Fruit fly (Drosophila melanogaster) whole organism, prepupa: ENCODE data around the gene RpL24-like.
A peak's percentile ranks its signal among the peaks of the same experiment; 100 is the strongest.

ENCODE experiments used
- Blimp-1 ChIP-seq: fragments of 200-800 bp; sonication (Bioruptor generic); optimal IDR thresholded peaks from 3 replicates; lab custom pipeline; 2017; ENCODE audit warnings: missing biosample characterization, missing genetic modification characterization, mild to moderate bottlenecking, moderate library complexity, missing genetic modification reagents
- CG10631 ChIP-seq: fragments of 200-800 bp; sonication (Bioruptor generic); optimal IDR thresholded peaks from 2 replicates; lab custom pipeline; 2016; ENCODE audit warnings: missing biosample characterization, missing genetic modification characterization
- CG10669 ChIP-seq: fragments of 200-800 bp; sonication (Bioruptor generic); optimal IDR thresholded peaks from 3 replicates; lab custom pipeline; 2018; ENCODE audit warnings: missing biosample characterization, mild to moderate bottlenecking, missing genetic modification characterization, moderate library complexity
- CG11294 ChIP-seq: fragments of 200-800 bp; sonication (Bioruptor generic); IDR thresholded peaks from 2 replicates; pipeline ENCODE4 v1.3.6; 2022; ENCODE audit warnings: missing biosample characterization, missing genetic modification characterization
- CG11762 ChIP-seq: fragments of 200-800 bp; sonication (Bioruptor generic); optimal IDR thresholded peaks from 3 replicates; lab custom pipeline; 2016; ENCODE audit warnings: missing biosample characterization, missing genetic modification characterization; ENCODE audit not compliant: insufficient read depth
- CG11902 ChIP-seq: fragments of 200-800 bp; sonication (Bioruptor generic); optimal IDR thresholded peaks from 3 replicates; lab custom pipeline; 2016; ENCODE audit warnings: missing biosample characterization, missing genetic modification characterization
- CG15336 ChIP-seq: fragments of 200-800 bp; sonication (Bioruptor generic); IDR thresholded peaks from 2 replicates; pipeline ENCODE4 v1.3.6; 2022; ENCODE audit warnings: missing biosample characterization, missing genetic modification characterization
- CG3032 ChIP-seq: fragments of 200-800 bp; optimal IDR thresholded peaks from 2 replicates; lab custom pipeline; 2019; ENCODE audit warnings: missing biosample characterization, mild to moderate bottlenecking, missing genetic modification characterization, moderate library complexity
- CG31627 ChIP-seq: fragments of 200-800 bp; sonication (Bioruptor generic); optimal IDR thresholded peaks from 3 replicates; lab custom pipeline; 2016; ENCODE audit warnings: missing biosample characterization, missing genetic modification characterization
- CG32006 ChIP-seq: fragments of 200-800 bp; sonication (Bioruptor generic); optimal IDR thresholded peaks from 3 replicates; lab custom pipeline; 2017; ENCODE audit warnings: missing biosample characterization, mild to moderate bottlenecking, missing genetic modification characterization
- CG34406 ChIP-seq: fragments of 200-800 bp; sonication (Bioruptor generic); optimal IDR thresholded peaks from 3 replicates; lab custom pipeline; 2016; ENCODE audit warnings: missing biosample characterization, missing genetic modification characterization
- CG3919 ChIP-seq: fragments of 200-800 bp; sonication (Bioruptor generic); optimal IDR thresholded peaks from 3 replicates; lab custom pipeline; 2016; ENCODE audit warnings: missing biosample characterization, missing genetic modification characterization
- CG4318 ChIP-seq: fragments of 200-800 bp; sonication (Bioruptor generic); optimal IDR thresholded peaks from 3 replicates; lab custom pipeline; 2017; ENCODE audit warnings: missing biosample characterization, mild to moderate bottlenecking, missing genetic modification characterization
- CG6163 ChIP-seq: fragments of 200-800 bp; sonication (Bioruptor generic); IDR thresholded peaks from 3 replicates; pipeline ENCODE4 v1.3.6; 2022; ENCODE audit warnings: missing biosample characterization, missing genetic modification characterization
- CG6276 ChIP-seq: fragments of 200-800 bp; sonication (Bioruptor generic); optimal IDR thresholded peaks from 2 replicates; lab custom pipeline; 2017; ENCODE audit warnings: missing biosample characterization, mild to moderate bottlenecking, missing genetic modification characterization
- CG6808 ChIP-seq: fragments of 200-800 bp; sonication (Bioruptor generic); optimal IDR thresholded peaks from 3 replicates; lab custom pipeline; 2017; ENCODE audit warnings: missing biosample characterization, missing genetic modification characterization, mild to moderate bottlenecking, moderate library complexity, missing genetic modification reagents
- CG8119 ChIP-seq: fragments of 200-800 bp; sonication (Bioruptor generic); IDR thresholded peaks from 3 replicates; pipeline ENCODE4 v1.3.6; 2022; ENCODE audit warnings: missing biosample characterization, missing genetic modification characterization
- CG8632 ChIP-seq: fragments of 200-800 bp; sonication (Bioruptor generic); optimal IDR thresholded peaks from 3 replicates; lab custom pipeline; 2016; ENCODE audit warnings: missing biosample characterization, missing genetic modification characterization
- CG9139 ChIP-seq: fragments of 200-800 bp; sonication (Bioruptor generic); optimal IDR thresholded peaks from 3 replicates; lab custom pipeline; 2017; ENCODE audit warnings: missing biosample characterization, mild to moderate bottlenecking, missing genetic modification characterization
- Ets21C ChIP-seq: fragments of 200-800 bp; sonication (Bioruptor generic); optimal IDR thresholded peaks from 3 replicates; lab custom pipeline; 2016; ENCODE audit warnings: missing biosample characterization, missing genetic modification characterization
- Ets96B ChIP-seq: fragments of 200-800 bp; optimal IDR thresholded peaks from 2 replicates; lab custom pipeline; 2019; ENCODE audit warnings: missing biosample characterization, mild to moderate bottlenecking, missing genetic modification characterization, moderate library complexity
- Gug ChIP-seq: fragments of 200-800 bp; sonication (Bioruptor generic); IDR thresholded peaks from 2 replicates; pipeline ENCODE4 v1.3.6; 2022; ENCODE audit warnings: missing biosample characterization, missing genetic modification characterization
- Hr39 ChIP-seq: fragments of 200-800 bp; sonication (Bioruptor generic); optimal IDR thresholded peaks from 2 replicates; lab custom pipeline; 2016; ENCODE audit warnings: missing biosample characterization, missing genetic modification characterization
- Hr4 ChIP-seq: fragments of 200-800 bp; sonication (Bioruptor generic); optimal IDR thresholded peaks from 3 replicates; lab custom pipeline; 2016; ENCODE audit warnings: missing biosample characterization, missing genetic modification characterization
- Met ChIP-seq: fragments of 200-800 bp; sonication (Bioruptor generic); optimal IDR thresholded peaks from 3 replicates; lab custom pipeline; 2016; ENCODE audit warnings: missing biosample characterization, missing genetic modification characterization
- OdsH ChIP-seq: fragments of 200-800 bp; sonication (Bioruptor generic); optimal IDR thresholded peaks from 3 replicates; lab custom pipeline; 2016; ENCODE audit warnings: missing biosample characterization, missing genetic modification characterization
- Smox ChIP-seq: fragments of 200-800 bp; sonication (Bioruptor generic); optimal IDR thresholded peaks from 3 replicates; lab custom pipeline; 2016; ENCODE audit warnings: missing biosample characterization, missing genetic modification characterization
- Sox102F ChIP-seq: fragments of 200-800 bp; sonication (Bioruptor generic); optimal IDR thresholded peaks from 2 replicates; lab custom pipeline; 2016; ENCODE audit warnings: missing biosample characterization, mild to moderate bottlenecking, missing genetic modification characterization
- Sox14 ChIP-seq: fragments of 200-800 bp; sonication (Bioruptor generic); optimal IDR thresholded peaks from 3 replicates; lab custom pipeline; 2016; ENCODE audit warnings: missing biosample characterization, missing genetic modification characterization
- achi ChIP-seq: fragments of 200-800 bp; sonication (Bioruptor generic); optimal IDR thresholded peaks from 3 replicates; lab custom pipeline; 2016; ENCODE audit warnings: missing biosample characterization, missing genetic modification characterization
- acj6 ChIP-seq: fragments of 200-800 bp; sonication (Bioruptor generic); optimal IDR thresholded peaks from 3 replicates; lab custom pipeline; 2016; ENCODE audit warnings: missing biosample characterization, missing genetic modification characterization
- dsx ChIP-seq: fragments of 200-800 bp; optimal IDR thresholded peaks from 3 replicates; lab custom pipeline; 2019; ENCODE audit warnings: missing biosample characterization, mild to moderate bottlenecking, missing genetic modification characterization, moderate library complexity; ENCODE audit not compliant: poor library complexity, severe bottlenecking
- eg ChIP-seq: fragments of 200-800 bp; sonication (Bioruptor generic); IDR thresholded peaks from 3 replicates; pipeline ENCODE4 v1.3.6; 2022; ENCODE audit warnings: missing biosample characterization, missing genetic modification characterization
- esn ChIP-seq: fragments of 200-800 bp; sonication (Bioruptor generic); optimal IDR thresholded peaks from 2 replicates; lab custom pipeline; 2016; ENCODE audit warnings: missing biosample characterization, mild to moderate bottlenecking, missing genetic modification characterization, moderate library complexity
- fd59A ChIP-seq: fragments of 200-800 bp; sonication (Bioruptor generic); optimal IDR thresholded peaks from 2 replicates; lab custom pipeline; 2017; ENCODE audit warnings: missing biosample characterization, mild to moderate bottlenecking, missing genetic modification characterization, missing genetic modification reagents
- fd85E ChIP-seq: fragments of 200-800 bp; sonication (Bioruptor generic); optimal IDR thresholded peaks from 3 replicates; lab custom pipeline; 2016; ENCODE audit warnings: missing biosample characterization, missing genetic modification characterization
- fkh ChIP-seq: fragments of 200-800 bp; sonication (Bioruptor generic); optimal IDR thresholded peaks from 3 replicates; lab custom pipeline; 2017; ENCODE audit warnings: missing biosample characterization, mild to moderate bottlenecking, missing genetic modification characterization, moderate library complexity
- lz ChIP-seq: fragments of 200-800 bp; sonication (Bioruptor generic); optimal IDR thresholded peaks from 3 replicates; lab custom pipeline; 2016; ENCODE audit warnings: missing biosample characterization, missing genetic modification characterization
- net ChIP-seq: fragments of 200-800 bp; sonication (Bioruptor generic); optimal IDR thresholded peaks from 3 replicates; lab custom pipeline; 2016; ENCODE audit warnings: missing biosample characterization, missing genetic modification characterization
- spab ChIP-seq: fragments of 200-800 bp; sonication (Bioruptor generic); optimal IDR thresholded peaks from 2 replicates; lab custom pipeline; 2017; ENCODE audit warnings: missing biosample characterization, mild to moderate bottlenecking, missing genetic modification characterization, missing genetic modification reagents
- ss ChIP-seq, 2 experiments: fragments of 200-800 bp; sonication (Bioruptor generic); optimal IDR thresholded peaks; 2 replicates in 1 of 2; 3 replicates in 1 of 2; lab custom pipeline; 2017 to 2018; ENCODE audit warnings: mild to moderate bottlenecking in 2 of 2, missing biosample characterization in 2 of 2, missing genetic modification characterization in 2 of 2, moderate library complexity in 1 of 2
- vri ChIP-seq: fragments of 200-800 bp; sonication (Bioruptor generic); optimal IDR thresholded peaks from 3 replicates; lab custom pipeline; 2016; ENCODE audit warnings: missing biosample characterization, mild to moderate bottlenecking, missing genetic modification characterization

The RpL24-like gene

DNA sequence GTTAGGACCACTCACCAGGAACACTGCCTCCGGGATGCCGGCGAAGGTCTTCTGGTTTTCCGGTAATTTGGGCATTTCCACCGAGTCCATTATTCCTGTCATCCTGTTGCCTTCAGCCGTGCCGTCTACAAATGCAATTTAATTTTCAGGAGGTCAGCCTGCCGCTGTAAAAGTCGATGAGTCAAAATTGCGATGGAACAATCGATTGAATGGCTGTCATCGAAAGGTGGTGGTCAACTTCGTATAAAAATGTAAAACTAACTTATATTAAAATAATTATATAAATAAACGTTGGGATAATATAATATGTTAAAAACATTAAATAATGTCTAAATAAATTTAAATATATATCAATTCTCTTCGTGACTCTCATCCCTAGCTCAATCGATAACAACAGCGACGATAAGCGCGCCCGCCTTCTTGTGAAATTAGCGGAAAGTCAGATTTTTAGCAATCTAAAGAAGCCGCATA lies 21.7 kb downstream of the RpL24-like start, which contains the start of the genes mgr and Irbp (continued):
- TF ChIP-seq CG8632 (peak; percentile 84), CG9139 (peak; percentile 68), CG3032 (tag; lab: Kevin White, UChicago) (peak; percentile 90), Gug (GFP tag; lab: Robert Waterston, UW) (peak; percentile 91), CG6276 (GFP tag; lab: Kevin White, UChicago) (no peak), esn (peak; percentile 83), fd85E (GFP tag; lab: Kevin White, UChicago) (no peak), Blimp-1 (GFP tag; lab: Kevin White, UChicago) (peak; percentile 62), CG11762 (GFP tag; lab: Kevin White, UChicago) (peak; percentile 76), ss (GFP tag; optimal IDR thresholded peaks at IDR 0.05; lab: Kevin White, UChicago) (peak in 1 of 2 experiments; percentile 81), fd59A (peak; percentile 54), fkh (GFP tag; lab: Kevin White, UChicago) (no peak), CG6163 (GFP tag; lab: Robert Waterston, UW) (peak; percentile 89), CG10669 (GFP tag; lab: Kevin White, UChicago) (peak; percentile 84), CG3919 (GFP tag; lab: Kevin White, UChicago) (peak; percentile 85), Smox (GFP tag; lab: Kevin White, UChicago) (no peak), achi (GFP tag; lab: Kevin White, UChicago) (peak; percentile 90), vri (no peak), Sox14 (GFP tag; lab: Kevin White, UChicago) (peak; percentile 63), OdsH (peak; percentile 85), CG15336 (GFP tag; lab: Robert Waterston, UW) (no peak; the same call in none of the 2 replicates), dsx (GFP tag; lab: Kevin White, UChicago) (peak; percentile 86), eg (GFP tag; lab: Robert Waterston, UW) (peak; percentile 90), Ets21C (GFP tag; lab: Kevin White, UChicago) (peak; percentile 49), CG10631 (GFP tag; lab: Kevin White, UChicago) (peak; percentile 92), CG6808 (no peak), lz (GFP tag; lab: Kevin White, UChicago) (peak; percentile 75), CG34406 (GFP tag; lab: Kevin White, UChicago) (peak; percentile 90), acj6 (GFP tag; lab: Kevin White, UChicago) (peak; percentile 84), Sox102F (no peak)

DNA sequence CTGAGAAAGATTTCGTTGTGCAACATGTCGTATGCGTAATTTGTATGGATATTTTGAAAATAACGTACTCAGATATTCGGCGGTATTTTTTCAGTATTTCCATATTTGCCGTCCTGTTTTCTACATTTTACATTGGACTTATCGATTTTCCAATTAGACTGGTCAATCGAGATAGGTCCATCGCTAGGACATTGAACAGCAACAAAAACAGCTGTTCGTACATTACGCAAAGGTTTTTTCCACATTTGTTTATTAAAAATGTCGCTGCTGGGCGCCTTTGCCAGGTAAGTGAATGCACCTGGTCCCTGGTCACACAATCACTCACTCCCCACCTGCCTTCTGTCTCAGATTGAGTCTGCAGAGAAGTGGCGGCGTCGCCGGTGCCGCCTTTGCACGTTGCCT lies 23.6 kb downstream of the RpL24-like start, which contains the start of gene mRpL40:
Gene mRpL40, plus strand, starts transcription at position 186 of the 402 bp plus-strand sequence.
- TF ChIP-seq OdsH, result no peak
- TF ChIP-seq CG4318 (GFP tag; lab: Kevin White, UChicago), result no peak
- TF ChIP-seq eg (GFP tag; lab: Robert Waterston, UW), result no peak
- no peak for TF ChIP-seq CG9139
- no peak for TF ChIP-seq CG31627 (GFP tag; lab: Kevin White, UChicago)
- no peak for TF ChIP-seq CG11762 (GFP tag; lab: Kevin White, UChicago)
- no peak for TF ChIP-seq achi (GFP tag; lab: Kevin White, UChicago)
- TF ChIP-seq CG6276 (GFP tag; lab: Kevin White, UChicago), result no peak
- no peak for TF ChIP-seq net (GFP tag; lab: Kevin White, UChicago)
- no peak for TF ChIP-seq Smox (GFP tag; lab: Kevin White, UChicago)
- no peak for TF ChIP-seq Hr4
- TF ChIP-seq, all 60 proteins: peak for 0

DNA sequence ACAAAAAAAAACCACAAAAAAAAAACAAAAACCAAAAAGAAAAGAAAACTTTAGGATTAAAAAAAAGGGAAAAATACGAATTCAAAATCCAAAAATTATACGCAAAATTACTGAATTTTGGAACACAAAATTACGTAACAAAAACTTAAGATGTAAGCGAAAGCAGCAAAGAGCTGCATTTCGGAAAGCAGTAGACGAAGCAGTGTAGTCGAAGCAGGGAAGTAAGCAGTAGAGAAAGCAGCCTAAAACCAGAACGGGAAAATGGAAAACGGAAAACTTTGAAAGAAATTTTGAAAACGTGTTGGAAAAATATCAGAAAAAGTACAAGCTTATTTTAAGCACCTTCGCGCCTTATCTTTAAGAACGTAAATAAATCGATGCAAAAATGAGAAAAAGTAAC lies 28.5 kb downstream of the RpL24-like start:
- TF ChIP-seq CG11294 (no peak), CG11762 (GFP tag; lab: Kevin White, UChicago) (no peak), CG31627 (GFP tag; lab: Kevin White, UChicago) (no peak), CG15336 (GFP tag; lab: Robert Waterston, UW) (no peak), CG9139 (no peak), Met (GFP tag; lab: Kevin White, UChicago) (no peak), Ets96B (no peak), spab (no peak), vri (no peak), achi (GFP tag; lab: Kevin White, UChicago) (no peak), Hr39 (no peak), CG6808 (no peak), Smox (GFP tag; lab: Kevin White, UChicago) (no peak), Sox102F (no peak), Hr4 (no peak), CG32006 (GFP tag; lab: Kevin White, UChicago) (no peak), CG11902 (no peak), CG8119 (GFP tag; lab: Robert Waterston, UW) (no peak)
